Fruit fly (Drosophila melanogaster): Measurements from ENCODE around the gene CG33673.

dm6 chr2L:1986343-1987280 lies 40.1 kb upstream of the CG33673 start:
- no peak for TF ChIP-seq usp (GFP tag; optimal IDR thresholded peaks at IDR 0.05)
- no peak for TF ChIP-seq Hnf4 (GFP tag; optimal IDR thresholded peaks at IDR 0.05)
- peak; percentile 62 for TF ChIP-seq Mio (GFP tag; optimal IDR thresholded peaks at IDR 0.05)
